Worm (Caenorhabditis elegans) whole organism, L2 larva: Measurements from ENCODE around the gene F45D3.4.
A peak's percentile ranks its signal among the peaks of the same experiment; 100 is the strongest.

ENCODE experiments used
- F13H6.1 ChIP-seq: sonication (generic microtip); optimal IDR thresholded peaks from 2 replicates; lab custom pipeline; 2016; ENCODE audit warnings: missing genetic modification characterization, missing compliant biosample characterization
- R02D3.7 ChIP-seq: fragments of 150-350 bp; optimal IDR thresholded peaks from 2 replicates; lab custom pipeline; 2014; ENCODE audit warnings: missing biosample characterization, missing genetic modification characterization
- Y55F3AM.14 ChIP-seq: fragments of 200-800 bp; sonication (Bioruptor generic); optimal IDR thresholded peaks from 2 replicates; lab custom pipeline; 2018; ENCODE audit warnings: mild to moderate bottlenecking, missing genetic modification characterization, missing compliant biosample characterization
- ZK546.5 ChIP-seq: sonication (generic microtip); optimal IDR thresholded peaks from 2 replicates; lab custom pipeline; 2017; ENCODE audit warnings: missing biosample characterization, missing genetic modification characterization
- alr-1 ChIP-seq: fragments of 150-350 bp; optimal IDR thresholded peaks from 2 replicates; lab custom pipeline; 2014; ENCODE audit warnings: missing biosample characterization, missing genetic modification characterization
- aly-2 ChIP-seq: fragments of 150-350 bp; optimal IDR thresholded peaks from 2 replicates; lab custom pipeline; 2014; ENCODE audit warnings: missing biosample characterization, missing genetic modification characterization
- ama-1 ChIP-seq: fragments of 150-350 bp; optimal IDR thresholded peaks from 2 replicates; lab custom pipeline; 2018; ENCODE audit warnings: inconsistent platforms
- blmp-1 ChIP-seq: sonication (generic microtip); optimal IDR thresholded peaks from 2 replicates; lab custom pipeline; 2017; ENCODE audit warnings: missing genetic modification characterization, mild to moderate bottlenecking, missing compliant biosample characterization, antibody characterized with exemption, moderate library complexity; ENCODE audit not compliant: insufficient read depth
- ceh-16 ChIP-seq: fragments of 150-350 bp; optimal IDR thresholded peaks from 2 replicates; lab custom pipeline; 2014; ENCODE audit warnings: missing biosample characterization, missing genetic modification characterization
- ceh-82 ChIP-seq: fragments of 150-350 bp; optimal IDR thresholded peaks from 2 replicates; lab custom pipeline; 2014; ENCODE audit warnings: missing biosample characterization, missing genetic modification characterization
- crh-2 ChIP-seq: sonication (generic microtip); optimal IDR thresholded peaks from 2 replicates; lab custom pipeline; 2017; ENCODE audit warnings: missing biosample characterization, missing genetic modification characterization
- dmd-4 ChIP-seq: sonication (generic microtip); optimal IDR thresholded peaks from 2 replicates; lab custom pipeline; 2017; ENCODE audit warnings: missing biosample characterization, missing genetic modification characterization
- egl-27 ChIP-seq: sonication (generic microtip); optimal IDR thresholded peaks from 3 replicates; lab custom pipeline; 2017; ENCODE audit warnings: missing biosample characterization, missing genetic modification reagents, missing genetic modification characterization
- elt-1 ChIP-seq: fragments of 150-350 bp; optimal IDR thresholded peaks from 2 replicates; lab custom pipeline; 2014; ENCODE audit warnings: missing biosample characterization, missing genetic modification characterization
- elt-3 ChIP-seq: sonication (generic microtip); optimal IDR thresholded peaks from 2 replicates; lab custom pipeline; 2017; ENCODE audit warnings: missing biosample characterization, missing genetic modification characterization
- fos-1 ChIP-seq: fragments of 150-350 bp; optimal IDR thresholded peaks from 2 replicates; lab custom pipeline; 2014; ENCODE audit warnings: missing biosample characterization, missing genetic modification characterization
- lin-13 ChIP-seq: fragments of 150-350 bp; optimal IDR thresholded peaks from 2 replicates; lab custom pipeline; 2014; ENCODE audit warnings: missing biosample characterization, missing genetic modification reagents, missing genetic modification characterization
- lsy-2 ChIP-seq, 2 experiments: fragments of 150-350 bp in 1 of 2; sonication (generic microtip) in 1 of 2; optimal IDR thresholded peaks; 2 replicates each; lab custom pipeline; 2014 to 2017; ENCODE audit warnings: missing biosample characterization in 2 of 2, missing genetic modification characterization in 2 of 2
- mab-5 ChIP-seq: fragments of 150-350 bp; optimal IDR thresholded peaks from 2 replicates; lab custom pipeline; 2014; ENCODE audit warnings: missing biosample characterization, missing genetic modification characterization
- mbf-1 ChIP-seq: sonication (generic microtip); optimal IDR thresholded peaks from 2 replicates; lab custom pipeline; 2017; ENCODE audit warnings: missing biosample characterization, missing genetic modification characterization
- mdl-1 ChIP-seq, 2 experiments: fragments of 150-350 bp in 1 of 2; sonication (generic microtip) in 1 of 2; optimal IDR thresholded peaks; 2 replicates each; lab custom pipeline; 2017; ENCODE audit warnings: missing biosample characterization in 2 of 2, missing genetic modification characterization in 2 of 2
- nhr-10 ChIP-seq: sonication (generic microtip); optimal IDR thresholded peaks from 2 replicates; lab custom pipeline; 2017; ENCODE audit warnings: missing biosample characterization, missing genetic modification characterization
- nhr-129 ChIP-seq: fragments of 150-350 bp; optimal IDR thresholded peaks from 2 replicates; lab custom pipeline; 2014; ENCODE audit warnings: missing biosample characterization, missing genetic modification characterization
- nhr-21 ChIP-seq: fragments of 150-350 bp; optimal IDR thresholded peaks from 2 replicates; lab custom pipeline; 2014; ENCODE audit warnings: missing biosample characterization, missing genetic modification characterization
- nhr-237 ChIP-seq: fragments of 150-350 bp; optimal IDR thresholded peaks from 2 replicates; lab custom pipeline; 2014; ENCODE audit warnings: missing biosample characterization, missing genetic modification characterization
- nhr-25 ChIP-seq: fragments of 150-350 bp; sonication (generic microtip); optimal IDR thresholded peaks from 3 replicates; lab custom pipeline; 2014; ENCODE audit warnings: missing biosample characterization, missing genetic modification characterization
- nhr-77 ChIP-seq: fragments of 150-350 bp; optimal IDR thresholded peaks from 2 replicates; lab custom pipeline; 2014; ENCODE audit warnings: missing biosample characterization, missing genetic modification characterization
- peb-1 ChIP-seq: fragments of 150-350 bp; optimal IDR thresholded peaks from 2 replicates; lab custom pipeline; 2014; ENCODE audit warnings: missing biosample characterization, missing genetic modification characterization
- sem-4 ChIP-seq: fragments of 150-350 bp; optimal IDR thresholded peaks from 2 replicates; lab custom pipeline; 2014; ENCODE audit warnings: missing biosample characterization, missing genetic modification reagents, missing genetic modification characterization
- sma-3 ChIP-seq: sonication (generic microtip); optimal IDR thresholded peaks from 2 replicates; lab custom pipeline; 2016; ENCODE audit warnings: missing genetic modification reagents, missing genetic modification characterization, missing compliant biosample characterization
- sma-9 ChIP-seq, 2 experiments: fragments of 150-350 bp in 1 of 2; sonication (generic microtip) in 1 of 2; optimal IDR thresholded peaks; 2 replicates each; lab custom pipeline; 2014 to 2016; ENCODE audit warnings: missing genetic modification characterization in 2 of 2, mild to moderate bottlenecking in 1 of 2, missing biosample characterization in 1 of 2, missing compliant biosample characterization in 1 of 2, missing genetic modification reagents in 1 of 2, moderate library complexity in 1 of 2
- snpc-4 ChIP-seq: fragments of 150-350 bp; optimal IDR thresholded peaks from 2 replicates; lab custom pipeline; 2014; ENCODE audit warnings: missing biosample characterization, missing genetic modification characterization
- unc-55 ChIP-seq: fragments of 150-350 bp; sonication (generic microtip); optimal IDR thresholded peaks from 3 replicates; lab custom pipeline; 2014; ENCODE audit warnings: missing biosample characterization, missing genetic modification reagents, missing genetic modification characterization
- zag-1 ChIP-seq: fragments of 150-350 bp; optimal IDR thresholded peaks from 2 replicates; lab custom pipeline; 2014; ENCODE audit warnings: missing biosample characterization, missing genetic modification characterization
- ztf-1 ChIP-seq: fragments of 200-800 bp; sonication (Bioruptor generic); conservative IDR thresholded peaks from 2 replicates; pipeline ENCODE4 v1.3.6; 2022; ENCODE audit warnings: missing genetic modification characterization, missing compliant biosample characterization
- ztf-4 ChIP-seq: fragments of 150-350 bp; optimal IDR thresholded peaks from 2 replicates; lab custom pipeline; 2014; ENCODE audit warnings: missing biosample characterization, missing genetic modification characterization

Gene F45D3.4

DNA sequence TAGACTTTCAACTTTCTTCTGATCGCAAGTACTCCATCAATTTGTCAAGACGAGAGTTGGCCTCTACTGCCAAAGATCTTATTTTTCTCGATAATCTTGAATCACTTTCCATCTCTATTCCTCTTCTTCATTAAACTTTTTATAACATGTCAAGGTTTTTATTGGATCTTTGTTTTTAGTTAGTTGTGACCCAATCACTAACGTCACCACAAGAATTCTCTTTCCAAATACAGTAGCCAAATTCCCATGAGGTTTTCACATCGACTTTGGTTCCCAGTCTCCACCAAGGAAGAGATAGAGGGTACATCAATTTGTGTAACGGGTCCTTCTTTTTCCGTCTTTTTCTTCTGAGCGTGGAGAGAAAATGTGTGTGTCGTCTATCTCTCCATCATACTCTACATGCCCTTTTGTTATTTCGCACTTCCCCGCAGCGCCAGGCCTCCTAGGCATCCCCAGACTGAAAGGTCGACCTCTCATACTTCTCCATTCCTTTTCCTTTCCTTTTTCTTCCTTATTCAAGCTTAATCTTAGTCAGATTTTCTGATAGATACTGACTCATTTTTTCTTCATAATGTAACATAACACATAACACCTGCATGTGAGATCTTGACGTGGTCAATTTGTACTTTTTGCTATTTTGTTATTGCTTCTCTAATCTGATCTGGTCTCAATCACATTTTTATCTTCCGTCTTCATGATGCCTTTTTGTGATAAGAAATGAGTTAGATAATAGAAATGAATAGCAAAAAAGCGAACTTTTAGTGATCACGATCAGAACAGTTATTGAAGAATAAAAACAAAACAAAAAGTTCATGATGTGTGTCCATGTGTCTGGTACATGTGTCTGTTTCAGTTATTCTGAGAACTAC lies 13.8 kb downstream of the F45D3.4 start (continued):
- TF ChIP-seq zag-1, result no peak
- TF ChIP-seq, all 48 proteins: peak for 5

ce11 chrV:12537505-12537904 lies 15.5 kb downstream of the F45D3.4 start:
- TF ChIP-seq egl-27 (tag; lab: Kevin White, UChicago) (peak; percentile 70), fos-1 (tag; lab: Kevin White, UChicago) (peak; percentile 32), sem-4 (peak; percentile 38), ama-1 (lab: Kevin White, UChicago) (no peak), lsy-2 (tag; optimal IDR thresholded peaks at IDR 0.05; lab: Kevin White, UChicago) (peak in 1 of 2 experiments; percentile 4), blmp-1 (tag; lab: Kevin White, UChicago) (peak; percentile 59), sma-9 (GFP tag; optimal IDR thresholded peaks at IDR 0.05; lab: Kevin White, UChicago) (peak; percentile 63), sma-9 (tag; optimal IDR thresholded peaks at IDR 0.05; lab: Kevin White, UChicago) (no peak), mdl-1 (tag; optimal IDR thresholded peaks at IDR 0.05; lab: Kevin White, UChicago) (no peak), nhr-21 (peak; percentile 62)

DNA sequence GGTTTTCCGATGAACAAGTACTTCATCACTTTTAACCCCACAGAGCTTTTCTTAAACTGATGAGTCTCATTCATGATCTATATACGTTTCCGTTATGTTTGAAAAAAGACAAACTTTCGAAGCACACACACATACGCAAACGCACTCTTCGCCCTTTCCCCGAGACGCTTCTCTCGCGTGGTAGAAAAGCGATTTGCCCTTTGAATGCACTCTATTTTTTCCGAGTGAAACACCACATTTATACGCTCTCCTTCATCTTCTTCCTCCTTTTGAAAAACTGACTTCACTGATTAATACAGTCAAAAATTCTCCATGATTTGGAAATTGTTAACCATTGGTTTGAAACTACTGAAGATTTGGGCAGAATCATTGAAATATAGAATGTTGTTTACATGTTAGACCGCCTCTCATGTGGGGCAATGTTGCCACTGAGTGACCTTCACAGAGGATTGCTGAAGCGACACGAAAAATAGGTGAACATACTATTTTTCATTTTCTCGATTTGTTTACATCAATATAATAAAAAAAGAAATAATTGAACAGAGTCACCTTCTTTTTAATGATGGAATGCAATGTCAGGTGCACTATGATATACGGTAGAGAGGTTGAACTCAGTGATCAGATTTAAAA lies 16.5 kb downstream of the F45D3.4 start:
- TF ChIP-seq nhr-237 (tag; lab: Kevin White, UChicago) (no peak), egl-27 (tag; lab: Kevin White, UChicago) (no peak), dmd-4 (tag; lab: Kevin White, UChicago) (no peak), ztf-1 (no peak), Y55F3AM.14 (GFP tag; lab: Kevin White, UChicago) (no peak), lsy-2 (tag; optimal IDR thresholded peaks at IDR 0.05; lab: Kevin White, UChicago) (peak in 1 of 2 experiments; percentile 17), nhr-25 (tag; lab: Kevin White, UChicago) (peak; percentile 30), R02D3.7 (no peak), crh-2 (peak; percentile 37), snpc-4 (tag; lab: Kevin White, UChicago) (no peak), elt-3 (tag; lab: Kevin White, UChicago) (no peak), aly-2 (tag; lab: Kevin White, UChicago) (no peak), nhr-129 (tag; lab: Kevin White, UChicago) (peak; percentile 32), sma-3 (peak; percentile 8), elt-1 (tag; lab: Kevin White, UChicago) (no peak), fos-1 (tag; lab: Kevin White, UChicago) (peak; percentile 26), ceh-16 (tag; lab: Kevin White, UChicago) (no peak), peb-1 (tag; lab: Kevin White, UChicago) (no peak), alr-1 (tag; lab: Kevin White, UChicago) (no peak), F13H6.1 (tag; lab: Kevin White, UChicago) (peak; percentile 2), sem-4 (no peak), ama-1 (lab: Kevin White, UChicago) (no peak), unc-55 (no peak)

DNA sequence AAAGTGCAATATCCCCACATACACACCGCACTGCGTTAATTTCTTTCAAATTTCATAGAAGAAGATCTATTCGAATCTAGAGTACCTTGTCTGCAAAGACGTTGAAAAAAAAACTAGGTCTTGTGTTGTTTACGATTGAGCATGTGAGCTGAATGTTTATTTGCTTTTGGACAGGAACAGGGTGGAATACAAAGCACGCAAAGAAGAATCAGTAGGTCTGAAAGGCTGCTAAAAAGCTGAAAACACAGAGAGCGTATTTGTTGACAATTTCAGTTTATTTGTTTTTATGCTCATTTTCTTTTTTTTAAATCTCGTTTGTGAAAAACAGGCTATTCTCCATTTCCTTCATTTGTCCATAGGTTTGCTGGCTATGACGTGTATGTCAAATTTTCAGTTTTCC lies 18.1 kb downstream of the F45D3.4 start:
- no peak for TF ChIP-seq sma-9 (GFP tag; optimal IDR thresholded peaks at IDR 0.05; lab: Kevin White, UChicago)
- no peak for TF ChIP-seq sma-9 (tag; optimal IDR thresholded peaks at IDR 0.05; lab: Kevin White, UChicago)
- no peak for TF ChIP-seq mab-5 (tag; lab: Kevin White, UChicago)
- no peak for TF ChIP-seq nhr-10 (tag; lab: Kevin White, UChicago)
- no peak for TF ChIP-seq ceh-82
- no peak for TF ChIP-seq ztf-1
- no peak for TF ChIP-seq elt-1 (tag; lab: Kevin White, UChicago)
- no peak for TF ChIP-seq dmd-4 (tag; lab: Kevin White, UChicago)
- no peak for TF ChIP-seq lin-13 (GFP tag; lab: Kevin White, UChicago)
- TF ChIP-seq alr-1 (tag; lab: Kevin White, UChicago), result no peak
- TF ChIP-seq elt-3 (tag; lab: Kevin White, UChicago), result no peak
- TF ChIP-seq R02D3.7, result no peak
- no peak for TF ChIP-seq mbf-1
- TF ChIP-seq nhr-77 (tag; lab: Kevin White, UChicago), result no peak
- TF ChIP-seq sma-3, result no peak
- TF ChIP-seq ztf-4, result no peak
- TF ChIP-seq ZK546.5 (tag; lab: Kevin White, UChicago), result no peak
- TF ChIP-seq, all 48 proteins: peak for 0
